Worm (Caenorhabditis elegans): ENCODE data around the gene amdh-1.

The amdh-1 gene

ce11 chrIII:6285890-6286289 is 34.3 kb downstream of the amdh-1 start, which contains the start of gene gadr-3:
TSS of gene gadr-3 (minus strand) at chrIII:6285990.
- TF ChIP-seq unc-62 (GFP tag; optimal IDR thresholded peaks at IDR 0.05): no peak

- no peak for TF ChIP-seq unc-62 (GFP tag; optimal IDR thresholded peaks at IDR 0.05)
Observed at ce11 chrIII:6287195-6287594, 35.6 kb downstream of the amdh-1 start, which contains the start of gene F47D12.6. TSS of gene F47D12.6 (minus strand) at chrIII:6287295.

DNA sequence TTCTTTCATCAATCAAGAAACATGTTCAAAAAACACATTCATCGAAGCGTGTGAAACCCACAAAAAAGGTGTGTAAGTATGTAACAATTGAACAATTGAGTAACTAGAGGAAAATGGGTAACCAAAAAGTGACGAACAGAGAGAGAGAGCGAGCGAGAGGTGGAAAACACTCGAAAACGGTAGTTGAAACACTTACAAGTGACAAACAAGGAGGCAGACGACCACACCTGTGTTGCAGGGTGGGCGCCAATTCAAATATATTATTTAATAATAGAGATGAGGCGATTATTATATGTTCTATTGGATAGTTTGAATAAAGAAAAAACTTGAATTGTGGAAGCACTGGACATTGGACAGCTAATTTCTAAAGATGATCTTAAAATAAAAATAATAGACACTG is 37.8 kb downstream of the amdh-1 start:
- TF ChIP-seq unc-62 (GFP tag; optimal IDR thresholded peaks at IDR 0.05): no peak

ce11 chrIII:6290469-6291182 is 39.0 kb downstream of the amdh-1 start:
- no peak for TF ChIP-seq unc-62 (GFP tag; optimal IDR thresholded peaks at IDR 0.05)

ce11 chrIII:6295972-6296700 is 44.5 kb downstream of the amdh-1 start, which contains the start of gene F47D12.7:
TSS of gene F47D12.7 (minus strand) at chrIII:6296022.
- no peak for TF ChIP-seq unc-62 (GFP tag; optimal IDR thresholded peaks at IDR 0.05)

DNA sequence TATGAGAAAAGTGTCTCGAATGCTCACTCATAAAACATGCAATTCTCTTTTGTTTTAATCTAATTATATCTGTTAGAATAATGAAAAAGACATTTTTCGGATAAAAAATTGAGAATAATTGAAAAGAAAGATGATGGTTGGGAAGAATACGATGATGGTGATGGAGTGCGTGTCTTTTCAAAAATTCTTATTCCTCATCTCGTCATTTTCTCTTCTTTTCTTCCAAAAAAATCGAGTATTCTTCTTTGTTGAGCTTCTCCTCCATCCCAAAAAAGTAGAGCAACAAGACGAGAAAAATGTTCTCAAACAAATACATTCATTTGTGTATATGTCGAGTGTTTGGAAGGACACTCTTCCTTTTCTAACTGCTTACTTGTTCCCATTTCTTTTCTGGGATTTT is 46.0 kb downstream of the amdh-1 start:
- TF ChIP-seq unc-62 (GFP tag; optimal IDR thresholded peaks at IDR 0.05): no peak

DNA sequence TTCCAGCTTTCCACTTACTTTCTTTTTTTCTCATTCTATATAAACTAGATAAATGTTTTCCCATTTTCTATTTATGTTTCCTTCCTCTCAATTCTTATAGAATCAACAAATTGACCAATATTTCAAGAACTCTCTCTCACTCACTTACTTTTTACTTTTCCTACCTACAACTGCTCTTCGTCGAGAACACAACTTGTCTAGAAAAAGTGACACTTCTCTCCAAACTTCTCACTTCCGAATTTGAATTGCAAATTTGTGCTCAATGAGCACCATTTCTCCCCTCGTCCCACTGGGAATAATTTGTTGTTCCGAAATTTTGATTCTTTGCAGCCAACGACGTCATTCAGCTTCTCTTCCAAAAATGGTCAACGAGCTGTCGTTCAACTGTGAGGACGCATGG is 46.5 kb downstream of the amdh-1 start, which contains the start of gene F47D12.3:
Gene F47D12.3, plus strand, starts transcription at position 331 of the 400 bp plus-strand sequence.
- TF ChIP-seq unc-62 (GFP tag; optimal IDR thresholded peaks at IDR 0.05): no peak

ce11 chrIII:6300297-6300696 is 48.7 kb downstream of the amdh-1 start:
- TF ChIP-seq unc-62 (GFP tag; optimal IDR thresholded peaks at IDR 0.05): no peak

ce11 chrIII:6303114-6303647 is 51.6 kb downstream of the amdh-1 start, which contains the start of gene F47D12.9:
TSS of gene F47D12.9 (minus strand) at chrIII:6303380.
- TF ChIP-seq unc-62 (GFP tag; optimal IDR thresholded peaks at IDR 0.05): no peak

ce11 chrIII:6303787-6304186 is 52.2 kb downstream of the amdh-1 start:
- no peak for TF ChIP-seq unc-62 (GFP tag; optimal IDR thresholded peaks at IDR 0.05)

DNA sequence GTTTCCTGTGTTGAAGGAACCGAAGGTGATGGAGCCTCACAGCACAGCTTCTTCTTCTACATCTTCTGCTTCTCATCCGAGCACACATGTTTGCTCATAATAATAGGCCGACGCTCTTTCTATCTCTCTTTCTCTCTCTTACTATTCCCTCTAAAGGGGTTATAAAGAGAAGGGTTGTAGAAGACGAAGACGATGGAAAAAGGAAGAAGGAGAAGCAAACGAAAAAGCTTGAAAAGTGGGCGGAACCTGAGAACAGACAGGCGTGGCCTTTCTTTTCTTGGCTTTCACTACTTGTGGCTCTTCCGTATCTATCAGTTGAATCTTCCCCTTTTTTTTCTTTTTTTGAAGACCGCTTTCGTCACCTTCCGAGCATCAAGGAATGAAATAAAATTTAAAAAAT is 56.2 kb downstream of the amdh-1 start:
- no peak for TF ChIP-seq unc-62 (GFP tag; optimal IDR thresholded peaks at IDR 0.05)

- TF ChIP-seq unc-62 (GFP tag; optimal IDR thresholded peaks at IDR 0.05): no peak
Observed at ce11 chrIII:6309066-6309465, 57.5 kb downstream of the amdh-1 start, which contains the start of gene gar-2. TSS of gene gar-2 (plus strand) at chrIII:6309366.

DNA sequence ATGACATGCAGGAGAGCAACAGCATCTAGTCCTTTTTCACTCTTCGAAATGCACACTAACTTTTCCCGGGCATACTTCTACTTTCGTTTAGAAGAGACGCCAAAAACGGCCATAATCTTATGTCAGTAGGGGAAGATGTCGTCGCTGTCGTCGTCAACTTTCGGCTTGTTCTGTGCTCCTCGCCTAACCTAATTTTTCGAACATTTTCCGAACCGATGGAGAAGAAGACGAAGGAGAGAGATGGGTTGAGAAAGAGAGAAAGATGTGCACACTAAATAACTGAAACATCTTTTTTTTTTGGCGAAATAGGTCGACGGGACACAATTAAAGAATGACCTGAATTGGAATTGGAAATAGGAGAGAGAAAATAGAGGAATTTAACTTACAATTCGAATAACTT is 58.7 kb downstream of the amdh-1 start:
- TF ChIP-seq unc-62 (GFP tag; optimal IDR thresholded peaks at IDR 0.05): no peak

- no peak for TF ChIP-seq unc-62 (GFP tag; optimal IDR thresholded peaks at IDR 0.05)
Observed at ce11 chrIII:6311452-6311851, 59.8 kb downstream of the amdh-1 start.

- TF ChIP-seq unc-62 (GFP tag; optimal IDR thresholded peaks at IDR 0.05): no peak
Observed at ce11 chrIII:6312244-6312643, 60.6 kb downstream of the amdh-1 start.

DNA sequence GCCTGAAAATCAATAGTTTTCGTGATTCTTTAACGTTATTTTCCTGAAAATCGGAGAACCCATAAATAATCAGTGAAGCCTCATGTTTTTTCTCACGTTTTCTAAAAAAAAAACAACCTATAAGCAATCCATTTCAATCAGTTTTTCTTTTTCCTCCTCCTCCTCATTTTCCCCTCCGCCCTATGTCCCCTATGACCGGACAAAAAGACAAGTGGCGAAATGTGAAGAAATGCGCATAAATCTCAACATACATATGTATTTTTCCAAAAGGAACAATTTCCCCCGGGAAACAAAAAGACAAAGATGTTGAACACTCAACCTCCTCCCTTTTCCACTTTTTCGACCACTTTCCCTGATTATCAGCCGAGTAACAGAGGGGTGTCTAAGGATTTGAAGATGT is 63.9 kb downstream of the amdh-1 start:
- TF ChIP-seq unc-62 (GFP tag; optimal IDR thresholded peaks at IDR 0.05): no peak

- TF ChIP-seq unc-62 (GFP tag; optimal IDR thresholded peaks at IDR 0.05): no peak
Observed at ce11 chrIII:6316795-6317194, 65.2 kb downstream of the amdh-1 start.

Data from whole organism, dauer.